Worm (Caenorhabditis elegans) whole organism, dauer: Measurements from ENCODE around the gene Y56A3A.2.

Experiments used
- unc-62 ChIP-seq: sonication (generic microtip); optimal IDR thresholded peaks from 2 replicates; lab custom pipeline; 2017; ENCODE audit warnings: missing biosample characterization, missing genetic modification reagents, missing genetic modification characterization

The Y56A3A.2 gene

DNA sequence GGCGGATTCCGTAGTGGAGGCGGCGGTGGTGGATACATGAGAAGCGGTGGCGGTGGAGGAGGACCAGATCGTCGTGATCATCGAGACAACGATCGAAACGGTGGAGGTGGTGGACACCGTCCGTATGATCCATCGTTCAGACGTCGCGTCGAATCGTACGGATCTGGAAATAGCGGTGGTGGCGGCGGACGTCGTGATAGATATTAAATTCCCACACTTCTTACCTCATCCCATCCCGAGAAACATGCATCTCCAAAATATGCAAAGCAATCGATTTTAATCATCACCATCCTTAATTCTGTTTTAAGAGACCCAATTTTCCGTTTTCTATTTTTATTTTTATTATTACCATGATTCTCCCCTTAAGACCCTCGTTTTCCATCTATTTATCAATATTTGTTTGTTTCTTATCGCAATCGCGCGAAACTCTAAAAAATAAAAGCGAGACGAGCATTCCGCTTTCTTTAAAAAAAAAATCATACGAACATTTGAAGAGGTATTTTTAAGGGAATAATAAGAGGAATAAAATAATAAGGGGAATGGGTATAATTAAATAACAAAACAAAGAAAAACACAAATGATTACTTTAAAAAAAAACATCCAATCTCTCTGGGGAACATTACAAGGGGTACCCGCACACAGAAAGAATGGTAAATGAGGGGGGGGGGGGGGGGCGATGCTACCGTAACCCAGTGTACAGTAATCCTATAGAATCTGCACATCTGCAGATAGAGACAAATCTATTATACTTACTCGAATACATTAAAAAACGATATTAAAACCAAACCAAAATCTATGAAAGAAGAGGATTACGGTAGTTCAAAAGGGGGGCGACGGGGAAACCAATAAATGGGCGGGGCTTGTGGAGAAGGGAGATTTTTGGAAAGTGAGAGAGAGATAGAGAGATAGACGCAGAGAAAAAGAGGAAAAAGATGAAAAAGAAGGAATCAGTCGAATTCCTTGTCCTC, 31.2 kb downstream of the Y56A3A.2 start:
- TF ChIP-seq unc-62 (GFP tag; lab: Kevin White, UChicago), result no peak

DNA sequence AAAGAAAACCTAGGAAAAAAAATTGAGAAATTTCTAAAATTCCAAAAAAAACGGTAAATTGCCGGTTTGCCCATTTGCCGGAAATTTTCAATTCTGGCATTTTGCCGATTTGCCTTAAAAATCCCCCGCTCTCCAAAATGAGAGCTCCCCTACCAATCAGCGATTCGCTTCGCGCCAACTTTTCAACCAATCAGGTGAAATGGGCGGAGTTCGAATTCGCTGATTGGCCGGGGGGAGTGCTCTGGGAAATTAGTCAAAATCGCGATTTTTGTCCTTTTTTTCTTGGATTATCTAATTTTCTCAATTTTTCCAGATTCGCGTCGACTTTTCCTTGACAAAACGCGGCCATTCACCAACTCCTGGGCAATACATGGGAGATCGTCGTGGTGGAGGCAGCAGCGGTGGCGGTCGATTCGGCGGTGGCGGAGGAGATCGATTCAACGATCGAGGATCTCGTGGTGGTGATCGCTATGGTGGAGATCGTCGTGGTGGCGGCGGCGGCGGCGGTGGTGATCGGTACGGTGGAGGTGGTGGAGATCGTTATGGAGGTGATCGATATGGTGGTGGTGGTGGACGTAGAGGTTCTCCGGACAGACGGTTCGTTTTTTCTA, 32.4 kb downstream of the Y56A3A.2 start:
- TF ChIP-seq unc-62 (GFP tag; lab: Kevin White, UChicago), result no peak

DNA sequence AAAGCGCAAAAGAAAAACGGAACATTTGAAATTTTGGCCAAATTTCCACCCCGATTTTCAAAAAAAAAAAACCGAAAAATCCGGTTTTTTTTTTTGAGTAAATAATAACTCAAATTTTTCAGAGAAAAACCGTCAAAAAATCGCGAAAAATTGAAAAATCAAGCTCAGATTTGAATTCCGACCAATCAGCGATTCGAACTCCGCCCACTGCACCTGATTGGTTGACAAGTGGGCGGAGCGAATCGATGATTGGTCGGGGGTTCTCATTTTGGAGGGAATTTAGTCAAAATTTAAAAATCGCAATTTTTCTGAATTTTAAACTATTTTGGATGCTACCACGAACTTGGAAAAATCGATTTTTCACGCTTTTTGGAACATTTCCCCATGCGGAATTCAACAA, 33.0 kb downstream of the Y56A3A.2 start:
- TF ChIP-seq unc-62 (GFP tag; lab: Kevin White, UChicago), result no peak

DNA sequence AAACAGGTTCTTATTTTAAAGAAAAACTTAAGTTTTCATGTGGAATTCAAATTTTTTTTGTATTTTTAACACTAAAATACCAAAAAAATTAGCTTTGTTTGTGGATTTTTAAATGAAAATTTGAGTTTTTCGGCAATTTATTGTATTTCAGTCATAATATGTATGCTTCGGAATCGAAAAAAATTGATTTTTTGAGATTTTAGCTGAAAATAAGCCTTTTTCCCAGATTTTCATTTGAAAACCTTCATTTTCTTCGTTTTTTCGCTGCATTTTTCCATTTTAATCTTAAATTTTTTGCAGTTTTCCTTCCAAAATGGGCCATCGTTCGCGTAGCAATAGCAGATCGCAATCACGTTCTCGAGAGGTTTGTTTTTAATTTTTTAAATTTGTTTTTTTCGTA, 35.9 kb downstream of the Y56A3A.2 start, which contains the start of gene rsp-8:
rsp-8 (plus strand) TSS at position 301 of the 400 bp plus-strand sequence.
- TF ChIP-seq unc-62 (GFP tag; lab: Kevin White, UChicago), result no peak

DNA sequence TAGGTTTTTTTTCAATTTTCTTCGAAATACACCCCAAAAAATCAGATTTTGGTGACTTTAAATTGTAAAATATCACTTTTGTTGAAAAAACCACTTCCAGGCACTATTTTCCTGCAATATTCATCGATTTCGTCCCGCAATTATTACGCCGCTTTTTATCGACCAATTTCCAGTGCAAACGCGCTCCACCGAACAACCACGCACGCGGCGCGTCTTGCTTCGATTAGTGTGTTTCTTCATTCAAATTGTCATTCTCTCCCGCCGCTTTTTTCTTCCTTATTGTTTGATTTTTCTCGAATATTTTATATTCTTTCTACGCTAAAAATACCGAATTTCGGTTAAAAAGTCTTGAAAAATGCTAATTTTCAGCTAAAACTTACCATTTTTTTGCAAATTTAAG, 36.4 kb downstream of the Y56A3A.2 start:
- no peak for TF ChIP-seq unc-62 (GFP tag; lab: Kevin White, UChicago)

DNA sequence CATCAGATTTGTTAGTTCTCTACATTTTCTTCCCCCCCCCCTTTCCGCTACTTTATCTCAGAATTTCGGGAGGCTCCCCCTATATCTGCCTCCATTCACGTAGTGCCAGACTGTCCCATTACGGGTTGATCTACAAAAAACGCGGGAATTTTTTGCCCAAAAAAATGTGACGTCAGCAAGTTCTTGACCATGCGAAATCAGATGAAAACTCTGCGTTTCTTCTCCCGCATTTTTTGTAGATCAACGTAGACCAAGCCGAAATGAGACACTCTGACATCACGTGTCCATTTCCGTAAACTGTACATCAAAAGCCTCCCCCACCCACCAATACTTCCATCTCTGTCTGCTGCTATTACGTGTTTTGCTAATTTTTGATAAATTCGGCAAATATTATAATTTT, 37.5 kb downstream of the Y56A3A.2 start:
- TF ChIP-seq unc-62 (GFP tag; lab: Kevin White, UChicago), result no peak

DNA sequence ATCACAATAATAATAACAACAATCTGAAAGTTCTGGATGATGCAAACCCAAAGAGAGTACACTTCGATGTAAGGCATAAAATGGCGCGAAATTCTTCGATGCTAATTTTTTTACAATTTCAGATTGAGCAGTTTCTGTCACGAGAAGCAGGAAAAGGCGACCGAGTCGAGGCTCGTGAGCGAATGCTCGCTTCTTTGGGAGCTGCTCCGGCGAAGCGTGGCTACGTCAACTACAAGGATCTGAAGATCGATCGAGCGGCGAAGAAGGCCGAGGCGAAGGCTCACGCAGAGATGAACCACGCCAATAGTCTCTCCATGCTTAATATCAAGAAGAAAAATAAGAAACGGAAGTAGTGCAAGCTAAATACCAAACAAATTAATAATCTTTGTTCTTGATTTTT, 38.0 kb downstream of the Y56A3A.2 start:
- TF ChIP-seq unc-62 (GFP tag; lab: Kevin White, UChicago), result no peak

DNA sequence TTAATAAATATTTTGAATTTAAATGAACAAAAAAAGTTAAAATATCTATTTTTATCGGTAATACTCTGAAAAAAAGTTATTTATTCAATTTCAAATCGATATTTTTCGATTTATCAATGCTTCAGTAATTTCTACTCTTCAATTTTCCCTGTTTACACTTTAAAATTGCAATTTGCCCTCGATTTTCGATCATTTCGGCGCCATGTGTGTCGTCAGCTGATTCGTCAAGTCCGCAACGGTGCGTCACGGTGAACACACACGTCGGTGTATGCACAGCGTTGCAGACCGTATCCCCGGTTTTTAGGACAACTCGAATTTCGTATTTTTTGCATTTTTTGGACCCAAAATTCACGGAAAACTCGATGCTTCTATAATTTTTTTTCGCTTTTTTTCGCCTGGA, 38.8 kb downstream of the Y56A3A.2 start, which contains the start of gene C18D11.3:
C18D11.3 (plus strand) TSS at position 189 of the 400 bp plus-strand sequence.
- no peak for TF ChIP-seq unc-62 (GFP tag; lab: Kevin White, UChicago)

DNA sequence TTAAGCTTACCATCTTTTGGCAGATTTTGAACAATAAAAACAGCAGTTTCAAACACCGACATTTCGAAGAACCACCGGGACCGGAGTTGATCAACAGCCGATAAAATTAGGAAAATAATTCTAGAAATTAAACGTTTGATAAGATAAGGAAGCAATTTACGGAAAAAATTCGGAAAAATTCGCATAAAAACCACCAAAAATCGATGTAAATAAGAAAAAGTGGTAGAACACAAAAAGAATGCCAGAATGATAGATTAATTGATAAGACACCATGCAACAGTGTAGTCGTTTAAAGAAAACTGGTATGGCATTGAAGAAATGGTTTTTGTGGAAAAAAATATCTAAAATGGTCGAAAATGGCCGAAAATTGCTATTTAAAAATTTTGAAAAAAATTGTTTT, 39.6 kb downstream of the Y56A3A.2 start, which contains the start of gene maa-1:
maa-1 (minus strand) TSS at position 120 of the 400 bp plus-strand sequence.
- TF ChIP-seq unc-62 (GFP tag; lab: Kevin White, UChicago), result no peak

DNA sequence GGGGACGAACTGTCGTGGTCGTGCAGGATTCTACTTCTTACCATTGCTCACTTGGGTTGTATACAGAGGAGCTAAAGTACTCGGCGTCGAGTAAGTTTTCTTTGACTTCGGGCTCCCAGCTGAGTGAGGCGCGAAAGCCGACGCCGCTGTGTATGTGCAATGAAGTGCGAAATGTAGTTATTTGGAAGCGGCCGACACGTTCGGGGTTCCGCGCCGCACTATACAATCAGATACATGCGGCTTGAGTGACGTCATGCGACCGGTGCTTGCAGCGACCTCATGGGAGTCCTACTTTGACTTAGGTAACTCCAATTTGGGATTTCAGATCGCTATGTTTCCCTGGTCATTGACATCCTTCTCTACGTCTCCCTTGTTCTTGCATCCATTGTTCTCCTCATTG, 44.2 kb downstream of the Y56A3A.2 start:
- TF ChIP-seq unc-62 (GFP tag; lab: Kevin White, UChicago), result no peak

DNA sequence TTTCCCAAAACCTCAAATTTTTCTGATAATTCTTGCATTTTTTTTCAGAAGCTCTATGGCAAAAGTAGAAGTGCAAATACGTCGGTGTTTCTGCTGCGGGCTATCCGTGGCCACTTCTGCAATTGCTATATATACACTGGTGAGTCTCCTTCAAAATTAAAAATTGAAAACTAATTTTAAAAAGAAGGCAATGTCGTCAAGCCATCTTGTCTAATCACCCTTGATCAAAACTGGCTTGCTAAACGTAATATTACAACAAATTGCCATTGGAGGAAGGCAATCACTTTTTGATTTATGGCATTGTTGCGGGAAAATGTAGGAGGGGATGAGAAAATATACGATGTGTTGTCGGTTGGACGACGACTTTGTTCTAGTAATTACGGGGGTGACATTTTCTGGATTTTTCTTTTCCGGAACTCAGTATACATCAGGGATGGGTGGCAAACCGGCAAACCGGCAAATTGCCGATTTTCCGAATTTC, 45.5 kb downstream of the Y56A3A.2 start, which contains the start of gene C18D11.1:
C18D11.1 (plus strand) TSS at position 51 of the 481 bp plus-strand sequence.
- TF ChIP-seq unc-62 (GFP tag; lab: Kevin White, UChicago), result no peak

DNA sequence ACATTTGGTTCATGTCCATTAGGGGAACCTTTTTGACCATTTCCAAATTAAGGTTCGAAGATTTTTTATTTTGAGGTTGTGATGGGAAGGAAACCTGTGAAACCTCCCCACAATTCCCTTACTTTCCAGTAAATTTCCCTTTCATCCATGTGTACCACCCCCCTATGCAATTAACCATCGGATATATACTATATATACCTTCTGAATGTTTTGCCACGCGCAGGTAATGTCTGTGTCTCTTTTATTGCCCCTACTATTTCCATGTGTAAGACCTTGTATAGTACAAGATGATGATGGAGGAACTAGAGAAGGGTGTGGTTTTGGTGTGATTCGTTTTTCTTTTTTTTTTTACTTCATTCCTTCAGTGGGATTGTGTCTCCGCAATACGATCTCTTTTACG, 47.4 kb downstream of the Y56A3A.2 start:
- no peak for TF ChIP-seq unc-62 (GFP tag; lab: Kevin White, UChicago)

DNA sequence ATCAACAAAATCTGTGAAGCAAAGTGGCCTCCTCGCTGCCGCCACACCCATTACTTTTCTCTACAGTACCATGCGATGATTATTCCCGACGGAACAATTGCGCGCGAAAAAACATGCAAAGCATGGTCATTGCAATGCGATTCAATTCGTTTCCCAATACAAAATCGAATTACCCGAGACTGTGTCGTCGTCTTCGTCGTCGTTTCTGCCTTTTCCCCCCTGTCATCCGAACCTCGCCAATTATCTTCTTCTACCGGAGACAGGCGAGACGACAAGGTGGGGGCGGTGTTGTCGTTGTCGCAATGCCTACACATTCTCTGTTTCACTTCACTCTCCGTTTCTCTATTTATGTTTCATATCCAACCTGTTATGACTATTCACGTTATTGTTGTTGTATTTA, 50.2 kb downstream of the Y56A3A.2 start:
- TF ChIP-seq unc-62 (GFP tag; lab: Kevin White, UChicago), result no peak

DNA sequence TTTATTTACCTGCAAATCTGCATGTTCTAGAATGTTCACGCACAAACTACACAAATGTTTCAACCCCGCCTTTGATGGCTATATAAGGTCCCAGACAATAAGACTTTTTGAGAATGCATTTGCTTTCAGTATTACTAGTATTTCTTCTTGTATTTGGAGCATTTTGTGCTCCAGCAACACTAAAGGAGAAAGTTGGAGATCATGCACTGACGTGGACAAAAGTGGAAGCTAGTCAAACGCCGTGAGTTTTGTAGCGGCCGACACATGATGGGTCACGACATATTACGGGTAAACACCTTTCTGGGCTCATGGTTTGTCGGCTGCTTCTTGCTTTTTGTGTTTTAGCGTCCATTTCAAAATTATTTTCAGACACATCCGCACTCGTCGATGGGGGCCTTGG, 51.6 kb downstream of the Y56A3A.2 start, which contains the start of gene C18D11.6:
C18D11.6 (plus strand) TSS at position 110 of the 400 bp plus-strand sequence.
- no peak for TF ChIP-seq unc-62 (GFP tag; lab: Kevin White, UChicago)

DNA sequence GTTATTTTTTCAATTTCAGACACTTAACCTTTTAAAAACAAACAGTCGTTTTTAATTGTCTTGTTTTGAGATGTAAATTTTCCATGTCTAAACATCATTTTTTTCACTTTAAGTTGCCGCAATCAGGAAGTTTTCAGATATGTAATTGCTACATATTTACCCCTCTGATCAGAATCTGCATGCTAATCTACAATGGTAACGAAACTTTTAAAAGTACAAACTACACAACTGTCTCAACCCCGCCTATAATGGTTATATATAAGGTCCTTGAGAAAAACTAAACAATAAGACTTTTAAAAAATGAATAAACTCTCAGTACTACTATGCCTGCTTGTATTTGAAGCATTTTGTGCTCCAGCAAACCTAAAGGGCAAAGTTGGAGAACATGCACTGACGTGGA, 53.2 kb downstream of the Y56A3A.2 start, which contains the start of gene C18D11.9:
C18D11.9 (plus strand) TSS at position 301 of the 400 bp plus-strand sequence.
- no peak for TF ChIP-seq unc-62 (GFP tag; lab: Kevin White, UChicago)

DNA sequence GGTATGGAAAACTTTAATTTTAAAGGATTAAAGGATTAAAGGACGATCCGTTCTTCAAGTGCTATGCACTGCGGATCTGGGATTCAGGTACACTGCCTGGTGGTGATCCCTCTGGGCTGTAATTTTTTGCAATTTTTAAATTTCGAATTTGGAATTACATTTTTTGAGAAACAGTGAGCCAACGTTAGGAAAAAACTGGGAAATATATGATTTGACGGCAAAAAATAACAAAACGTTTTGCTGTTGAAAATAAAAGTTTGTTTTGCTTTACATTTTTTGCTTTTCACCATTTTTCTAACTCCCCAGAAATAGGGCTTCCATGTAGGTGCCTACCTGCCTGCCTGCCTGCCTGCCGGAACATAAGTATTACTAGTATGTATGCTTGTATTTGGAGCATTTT, 54.6 kb downstream of the Y56A3A.2 start, which contains the start of gene C18D11.10:
C18D11.10 (plus strand) TSS at position 301 of the 400 bp plus-strand sequence.
- no peak for TF ChIP-seq unc-62 (GFP tag; lab: Kevin White, UChicago)
